Worm (Caenorhabditis elegans): ENCODE data around the gene unc-85.

DNA sequence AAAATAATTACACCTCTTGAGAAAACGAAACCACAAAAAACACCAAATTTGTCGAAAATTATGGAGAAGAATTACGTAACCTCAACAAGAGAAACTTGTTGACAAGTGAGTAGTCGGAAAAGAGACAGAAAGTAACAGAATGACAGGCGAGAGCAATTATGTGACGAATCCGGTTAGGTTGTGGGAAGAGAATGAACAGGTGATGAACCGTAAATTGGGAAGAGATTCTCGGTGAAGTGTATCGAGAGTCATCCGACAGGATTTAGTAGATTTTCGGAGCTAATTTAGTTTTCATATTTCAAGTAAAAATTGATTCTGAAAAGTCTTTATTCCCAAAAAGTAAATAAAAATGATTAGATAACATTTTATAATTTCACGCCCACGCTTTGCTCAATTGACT, 20.5 kb upstream of the unc-85 start, which contains the start of gene T05A7.7:
- TF ChIP-seq tbp1 (GFP tag; optimal IDR thresholded peaks at IDR 0.05) (no peak), ceh-79 (tag; optimal IDR thresholded peaks at IDR 0.05) (no peak), pha-4 (tag; optimal IDR thresholded peaks at IDR 0.05) (no peak), attf-6 (GFP tag; IDR thresholded peaks at IDR 0.05) (no peak), mes-4 (tag; optimal IDR thresholded peaks at IDR 0.05) (no peak), nfya-1 (tag; optimal IDR thresholded peaks at IDR 0.05; ENCODE audit: borderline replicate concordance, insufficient read depth) (no peak), hsf-1 (GFP tag; IDR thresholded peaks at IDR 0.05) (no peak), sdz-38 (tag; optimal IDR thresholded peaks at IDR 0.05) (no peak), dpl-1 (GFP tag; optimal IDR thresholded peaks at IDR 0.05) (no peak), aptf-2 (GFP tag; conservative IDR thresholded peaks at IDR 0.05) (no peak), B0336.3 (GFP tag; IDR thresholded peaks at IDR 0.05) (no peak), B0019.2 (GFP tag; conservative IDR thresholded peaks at IDR 0.05) (no peak), ama-1 (optimal IDR thresholded peaks at IDR 0.05) (no peak), ama-1 (GFP tag; optimal IDR thresholded peaks at IDR 0.05) (no peak)
